Fruit fly (Drosophila melanogaster): ENCODE measurements around the gene obst-E.
A peak's percentile ranks its signal among the peaks of the same experiment; 100 is the strongest.

The obst-E gene

DNA sequence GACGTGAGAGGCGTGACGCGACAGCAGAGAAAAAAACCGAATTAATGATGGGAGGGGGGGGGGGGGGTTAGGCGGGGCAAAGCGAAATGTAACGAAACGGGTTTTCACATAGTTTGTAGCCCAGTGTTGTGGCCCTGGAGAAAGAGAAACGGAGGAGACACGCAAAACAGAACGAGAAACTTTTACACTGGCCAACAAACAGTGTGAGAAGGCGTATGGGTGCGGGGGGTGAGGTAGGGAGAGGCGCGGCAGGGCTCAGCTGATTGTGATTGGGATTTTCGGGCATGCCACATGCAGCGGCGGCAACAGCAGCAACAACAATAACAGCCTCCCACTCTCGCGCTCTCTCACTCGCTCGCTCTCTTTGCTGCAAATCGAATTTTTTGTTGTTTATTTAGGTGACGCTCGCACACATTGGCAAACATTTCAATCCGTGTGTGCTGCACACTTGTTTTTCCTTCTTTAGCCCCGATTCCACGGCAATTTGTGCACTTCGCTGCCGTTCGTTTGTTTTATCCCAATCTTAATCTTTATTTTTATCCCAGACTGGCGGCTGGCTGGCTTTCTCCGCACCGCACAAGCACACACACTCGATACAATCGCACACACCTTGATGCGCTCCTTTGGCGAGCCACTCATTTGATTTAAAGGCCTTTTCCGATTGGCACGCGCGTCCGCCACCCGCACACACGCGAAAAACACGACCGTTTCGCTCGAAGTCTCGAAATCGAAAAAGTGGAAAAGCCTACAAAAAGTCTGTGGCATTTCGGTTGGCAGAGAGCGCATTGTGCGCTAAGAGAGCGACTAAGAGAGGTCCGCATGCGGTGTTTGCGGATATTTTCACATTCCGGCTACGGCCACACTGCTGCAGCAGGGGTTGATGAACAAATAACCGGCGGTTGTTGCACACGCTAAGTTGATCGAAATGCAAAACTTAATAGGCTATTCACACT, 33.8 kb upstream of the obst-E start, which contains the start of gene CG9171 (continued):
- TF ChIP-seq CkIIα-i1 (GFP tag; IDR thresholded peaks at IDR 0.05) (no peak), shn (GFP tag; optimal IDR thresholded peaks at IDR 0.05) (no peak), inv (GFP tag; IDR thresholded peaks at IDR 0.05; ENCODE audit: partially characterized antibody) (no peak; the same call in 1 of the 2 replicates), tio (GFP tag; optimal IDR thresholded peaks at IDR 0.05) (no peak), crc (GFP tag; optimal IDR thresholded peaks at IDR 0.05) (no peak), eve (GFP tag; optimal IDR thresholded peaks at IDR 0.05) (no peak), z (GFP tag; IDR thresholded peaks at IDR 0.05) (0 out of 3 replicates have a peak, but pooled peaks have one; percentile 3), CG34376 (GFP tag; optimal IDR thresholded peaks at IDR 0.05) (peak; percentile 62), CG8359 (GFP tag; optimal IDR thresholded peaks at IDR 0.05; ENCODE audit: borderline replicate concordance) (no peak), CG14667 (GFP tag; IDR thresholded peaks at IDR 0.05) (no peak), HLH3B (GFP tag; IDR thresholded peaks at IDR 0.05) (no peak), Mes4 (GFP tag; optimal IDR thresholded peaks at IDR 0.05) (no peak), CG8765 (GFP tag; IDR thresholded peaks at IDR 0.05) (peak; percentile 50; the same call in 1 of the 2 replicates), cato (GFP tag; optimal IDR thresholded peaks at IDR 0.05; ENCODE audit: borderline replicate concordance) (no peak), kah (GFP tag; optimal IDR thresholded peaks at IDR 0.05) (peak; percentile 45), CG6175 (GFP tag; IDR thresholded peaks at IDR 0.05) (peak; percentile 94), nerfin-1 (tag; optimal IDR thresholded peaks at IDR 0.05) (peak; percentile 6), disco-r (GFP tag; optimal IDR thresholded peaks at IDR 0.05) (no peak), pnt (GFP tag; optimal IDR thresholded peaks at IDR 0.05) (no peak), Mrtf (GFP tag; IDR thresholded peaks at IDR 0.05) (no peak), Dip2 (GFP tag; IDR thresholded peaks at IDR 0.05) (no peak), dimm (GFP tag; IDR thresholded peaks at IDR 0.05) (no peak), CG30020 (tag; optimal IDR thresholded peaks at IDR 0.05) (peak; percentile 83), CG7556 (GFP tag; optimal IDR thresholded peaks at IDR 0.05) (peak; percentile 24), Sox100B (GFP tag; optimal IDR thresholded peaks at IDR 0.05) (no peak), Mad (GFP tag; optimal IDR thresholded peaks at IDR 0.05) (no peak), Nf-YA (GFP tag; IDR thresholded peaks at IDR 0.05) (no peak; the same call in 1 of the 2 replicates), gcm (GFP tag; optimal IDR thresholded peaks at IDR 0.05) (no peak), bsh (GFP tag; optimal IDR thresholded peaks at IDR 0.05) (peak; percentile 17 to 29), ci (GFP tag; IDR thresholded peaks at IDR 0.05) (peak; percentile 79), CG1024 (GFP tag; IDR thresholded peaks at IDR 0.05) (peak; percentile 53; the same call in 1 of the 2 replicates), luna (GFP tag; optimal IDR thresholded peaks at IDR 0.05) (no peak), sens (GFP tag) (peak; percentile 76), CG1832 (GFP tag; optimal IDR thresholded peaks at IDR 0.05) (no peak), CG11696 (GFP tag; IDR thresholded peaks at IDR 0.05) (0 out of 2 replicates have a peak, but pooled peaks have one; percentile 51), pros (GFP tag; optimal IDR thresholded peaks at IDR 0.05) (peak; percentile 44), bcd (GFP tag; optimal IDR thresholded peaks at IDR 0.05) (peak; percentile 47), CG14050 (GFP tag; IDR thresholded peaks at IDR 0.05) (no peak), CG14014 (GFP tag; IDR thresholded peaks at IDR 0.05) (peak; percentile 40; the same call in 1 of the 2 replicates), CG2116 (GFP tag; optimal IDR thresholded peaks at IDR 0.05) (peak; percentile 41), CG6254 (GFP tag; optimal IDR thresholded peaks at IDR 0.05) (peak; percentile 15), CG1792 (GFP tag; optimal IDR thresholded peaks at IDR 0.05) (no peak), Chrac-16 (GFP tag; optimal IDR thresholded peaks at IDR 0.05) (no peak), CG32772 (GFP tag; IDR thresholded peaks at IDR 0.05) (peak; percentile 57; the same call in 1 of the 2 replicates), yki (optimal IDR thresholded peaks at IDR 0.05) (peak; percentile 44), CG6683 (GFP tag; optimal IDR thresholded peaks at IDR 0.05) (no peak), Rfx (GFP tag; IDR thresholded peaks at IDR 0.05) (peak; percentile 68), CG14441 (GFP tag; IDR thresholded peaks at IDR 0.05) (0 out of 2 replicates have a peak, but pooled peaks have one; percentile 9), Lhr (GFP tag; optimal IDR thresholded peaks at IDR 0.05) (peak; percentile 98)

Data from whole organism, embryonic.